Fruit fly (Drosophila melanogaster) whole organism, embryonic: ENCODE measurements around the gene Acyp2.

Experiments
- ATbp ChIP-seq: fragments of 200-800 bp; sonication (Bioruptor generic); optimal IDR thresholded peaks from 2 replicates; lab custom pipeline; 2017; ENCODE audit warnings: missing biosample characterization, mild to moderate bottlenecking, missing genetic modification characterization, missing genetic modification reagents
- BEAF-32 ChIP-seq: fragments of 200-800 bp; sonication (Bioruptor generic); optimal IDR thresholded peaks from 3 replicates; lab custom pipeline; 2017; ENCODE audit warnings: missing biosample characterization, missing genetic modification characterization, mild to moderate bottlenecking, moderate library complexity, missing genetic modification reagents
- CG11085 ChIP-seq: fragments of 200-800 bp; sonication (Bioruptor generic); IDR thresholded peaks from 2 replicates; pipeline ENCODE4 v1.3.6; 2022; ENCODE audit warnings: missing biosample characterization, missing genetic modification characterization
- CG12236 ChIP-seq: fragments of 200-800 bp; sonication (Bioruptor generic); optimal IDR thresholded peaks from 2 replicates; lab custom pipeline; 2016; ENCODE audit warnings: missing biosample characterization, missing genetic modification characterization
- CG15514 ChIP-seq: fragments of 200-800 bp; sonication (Bioruptor generic); optimal IDR thresholded peaks from 3 replicates; lab custom pipeline; 2017; ENCODE audit warnings: missing biosample characterization, missing genetic modification characterization, mild to moderate bottlenecking, moderate library complexity, missing genetic modification reagents
- CG17328 ChIP-seq: fragments of 200-800 bp; sonication (Bioruptor generic); IDR thresholded peaks from 2 replicates; pipeline ENCODE4 v1.3.6; 2022; ENCODE audit warnings: missing biosample characterization, missing genetic modification characterization
- CG17385 ChIP-seq: fragments of 200-800 bp; sonication (Bioruptor generic); optimal IDR thresholded peaks from 3 replicates; lab custom pipeline; 2018; ENCODE audit warnings: missing biosample characterization, mild to moderate bottlenecking, missing genetic modification characterization
- CG17802 ChIP-seq: fragments of 200-800 bp; sonication (Bioruptor generic); optimal IDR thresholded peaks from 2 replicates; lab custom pipeline; 2018; ENCODE audit warnings: missing biosample characterization, mild to moderate bottlenecking, missing genetic modification characterization, moderate library complexity
- CG2116 ChIP-seq: fragments of 200-800 bp; sonication (Bioruptor generic); optimal IDR thresholded peaks from 3 replicates; lab custom pipeline; 2018; ENCODE audit warnings: missing biosample characterization, mild to moderate bottlenecking, missing genetic modification characterization
- CG2120 ChIP-seq: fragments of 200-800 bp; sonication (Bioruptor generic); optimal IDR thresholded peaks from 3 replicates; lab custom pipeline; 2016; ENCODE audit warnings: missing biosample characterization, missing genetic modification characterization
- CG2712 ChIP-seq: fragments of 200-800 bp; optimal IDR thresholded peaks from 3 replicates; lab custom pipeline; 2019; ENCODE audit warnings: missing biosample characterization, mild to moderate bottlenecking, missing genetic modification characterization, moderate library complexity
- CG30020 ChIP-seq: fragments of 200-800 bp; optimal IDR thresholded peaks from 2 replicates; lab custom pipeline; 2019; ENCODE audit warnings: missing biosample characterization, mild to moderate bottlenecking, missing genetic modification characterization, moderate library complexity
- CG3163 ChIP-seq: fragments of 200-800 bp; sonication (Bioruptor generic); optimal IDR thresholded peaks from 3 replicates; lab custom pipeline; 2016; ENCODE audit warnings: missing biosample characterization, missing genetic modification characterization
- CG3995 ChIP-seq: fragments of 200-800 bp; sonication (Bioruptor generic); optimal IDR thresholded peaks from 3 replicates; lab custom pipeline; 2016; ENCODE audit warnings: missing biosample characterization, missing genetic modification characterization
- CG42726 ChIP-seq: fragments of 200-800 bp; sonication (Bioruptor generic); IDR thresholded peaks from 2 replicates; pipeline ENCODE4 v1.3.6; 2022; ENCODE audit warnings: missing biosample characterization, missing genetic modification characterization; ENCODE audit not compliant: partially characterized antibody
- CG6791 ChIP-seq: fragments of 200-800 bp; sonication (Bioruptor generic); IDR thresholded peaks from 3 replicates; pipeline ENCODE4 v1.3.6; 2022; ENCODE audit warnings: missing biosample characterization, missing genetic modification characterization; ENCODE audit not compliant: partially characterized antibody
- CG9797 ChIP-seq: fragments of 200-800 bp; sonication (Bioruptor generic); optimal IDR thresholded peaks from 3 replicates; lab custom pipeline; 2018; ENCODE audit warnings: missing biosample characterization, mild to moderate bottlenecking, missing genetic modification characterization
- Dll ChIP-seq: fragments of 200-800 bp; sonication (Bioruptor generic); IDR thresholded peaks from 4 replicates; pipeline ENCODE4 v1.3.6; 2022; ENCODE audit warnings: missing biosample characterization, missing genetic modification characterization; ENCODE audit not compliant: partially characterized antibody
- Dp ChIP-seq: fragments of 200-800 bp; sonication (Bioruptor generic); optimal IDR thresholded peaks from 2 replicates; lab custom pipeline; 2018; ENCODE audit warnings: missing biosample characterization, mild to moderate bottlenecking, missing genetic modification characterization, moderate library complexity
- Dref ChIP-seq: fragments of 200-800 bp; sonication (Bioruptor generic); IDR thresholded peaks from 2 replicates; pipeline ENCODE4 v1.3.6; 2022; ENCODE audit warnings: missing biosample characterization, missing genetic modification characterization
- E2f2 ChIP-seq: fragments of 200-800 bp; sonication (Bioruptor generic); IDR thresholded peaks from 2 replicates; pipeline ENCODE4 v1.3.6; 2022; ENCODE audit warnings: missing biosample characterization, missing genetic modification characterization
- Elba2 ChIP-seq: fragments of 200-800 bp; sonication (Bioruptor generic); optimal IDR thresholded peaks from 3 replicates; lab custom pipeline; 2016; ENCODE audit warnings: missing biosample characterization, missing genetic modification characterization
- Fer3 ChIP-seq: fragments of 200-800 bp; sonication (Bioruptor generic); optimal IDR thresholded peaks from 2 replicates; lab custom pipeline; 2018; ENCODE audit warnings: missing biosample characterization, mild to moderate bottlenecking, missing genetic modification characterization, moderate library complexity
- HmgZ ChIP-seq: fragments of 200-800 bp; sonication (Bioruptor generic); optimal IDR thresholded peaks from 2 replicates; lab custom pipeline; 2018; ENCODE audit warnings: missing biosample characterization, mild to moderate bottlenecking, missing genetic modification characterization
- MBD-R2 ChIP-seq: fragments of 200-800 bp; sonication (Bioruptor generic); IDR thresholded peaks from 2 replicates; pipeline ENCODE4 v1.3.6; 2022; ENCODE audit warnings: missing biosample characterization, missing genetic modification characterization
- MESR4 ChIP-seq: fragments of 200-800 bp; sonication (Bioruptor generic); optimal IDR thresholded peaks from 2 replicates; lab custom pipeline; 2018; ENCODE audit warnings: missing biosample characterization, mild to moderate bottlenecking, missing genetic modification characterization, moderate library complexity
- Med ChIP-seq: fragments of 200-800 bp; sonication (Bioruptor generic); peaks from one replicate; lab custom pipeline; 2016; ENCODE audit warnings: missing biosample characterization, missing genetic modification characterization, mild to moderate bottlenecking, inconsistent platforms, moderate library complexity
- Myb ChIP-seq: fragments of 200-800 bp; sonication (Bioruptor generic); optimal IDR thresholded peaks from 2 replicates; lab custom pipeline; 2016; ENCODE audit warnings: missing biosample characterization, missing genetic modification characterization
- NC2β ChIP-seq: fragments of 200-800 bp; sonication (Bioruptor generic); optimal IDR thresholded peaks from 2 replicates; lab custom pipeline; 2016; ENCODE audit warnings: missing biosample characterization, missing genetic modification characterization
- Oaz ChIP-seq: fragments of 200-800 bp; sonication (Bioruptor generic); IDR thresholded peaks from 2 replicates; pipeline ENCODE4 v1.3.6; 2022; ENCODE audit warnings: missing biosample characterization, missing genetic modification characterization
- Opbp ChIP-seq: fragments of 200-800 bp; sonication (Bioruptor generic); IDR thresholded peaks from 3 replicates; pipeline ENCODE4 v1.3.6; 2022; ENCODE audit warnings: missing biosample characterization, missing genetic modification characterization; ENCODE audit not compliant: partially characterized antibody
- bigmax ChIP-seq: fragments of 200-800 bp; sonication (Bioruptor generic); optimal IDR thresholded peaks from 2 replicates; lab custom pipeline; 2018; ENCODE audit warnings: missing biosample characterization, mild to moderate bottlenecking, missing genetic modification characterization
- cas ChIP-seq: fragments of 200-800 bp; sonication (Bioruptor generic); IDR thresholded peaks from 2 replicates; pipeline ENCODE4 v1.3.6; 2022; ENCODE audit warnings: missing biosample characterization, missing genetic modification characterization
- chinmo ChIP-seq: fragments of 200-800 bp; sonication (Bioruptor generic); IDR thresholded peaks from 4 replicates; pipeline ENCODE4 v1.3.6; 2022; ENCODE audit warnings: missing biosample characterization, missing genetic modification characterization; ENCODE audit not compliant: partially characterized antibody
- esg ChIP-seq: fragments of 200-800 bp; sonication (Bioruptor generic); conservative IDR thresholded peaks from 2 replicates; pipeline ENCODE4 v1.3.6; 2022; ENCODE audit warnings: missing biosample characterization, missing genetic modification characterization
- gem ChIP-seq: fragments of 200-800 bp; sonication (Bioruptor generic); optimal IDR thresholded peaks from 2 replicates; lab custom pipeline; 2019; ENCODE audit warnings: missing biosample characterization, mild to moderate bottlenecking, missing genetic modification characterization, moderate library complexity
- gfzf ChIP-seq: fragments of 200-800 bp; sonication (Bioruptor generic); optimal IDR thresholded peaks from 2 replicates; lab custom pipeline; 2016; ENCODE audit warnings: missing biosample characterization, mild to moderate bottlenecking, missing genetic modification characterization, moderate library complexity
- kay ChIP-seq: fragments of 200-800 bp; sonication (Bioruptor generic); optimal IDR thresholded peaks from 2 replicates; lab custom pipeline; 2016; ENCODE audit warnings: missing biosample characterization, missing genetic modification characterization
- org-1 ChIP-seq: fragments of 200-800 bp; sonication (Bioruptor generic); optimal IDR thresholded peaks from 2 replicates; lab custom pipeline; 2017; ENCODE audit warnings: missing biosample characterization, missing genetic modification characterization
- prd ChIP-seq, 3 experiments: fragments of >200 bp in 2 of 3; fragments of 200-800 bp in 1 of 3; sonication (Bioruptor generic) in 1 of 3; optimal IDR thresholded peaks in 2 of 3; IDR thresholded peaks in 1 of 3; 2 replicates in 2 of 3; 3 replicates in 1 of 3; pipeline versions ENCODE4 v1.3.6 to Lab custom; 2017 to 2022; ENCODE audit warnings: missing biosample characterization in 1 of 3, missing genetic modification characterization in 1 of 3
- pzg ChIP-seq: fragments of 200-800 bp; sonication (Bioruptor generic); optimal IDR thresholded peaks from 3 replicates; lab custom pipeline; 2018; ENCODE audit warnings: missing biosample characterization, mild to moderate bottlenecking, missing genetic modification characterization, moderate library complexity
- sens ChIP-seq: fragments of 200-800 bp; sonication (Bioruptor generic); peaks from one replicate; lab custom pipeline; 2016; ENCODE audit warnings: missing biosample characterization, missing genetic modification characterization
- stwl ChIP-seq: fragments of 200-800 bp; sonication (Bioruptor generic); optimal IDR thresholded peaks from 3 replicates; lab custom pipeline; 2018; ENCODE audit warnings: missing biosample characterization, mild to moderate bottlenecking, missing genetic modification characterization, moderate library complexity
- trem ChIP-seq: fragments of 200-800 bp; optimal IDR thresholded peaks from 3 replicates; lab custom pipeline; 2019; ENCODE audit warnings: missing biosample characterization, mild to moderate bottlenecking, missing genetic modification characterization, moderate library complexity
- usp ChIP-seq: fragments of >200 bp; optimal IDR thresholded peaks from 2 replicates; lab custom pipeline; 2017; ENCODE audit warnings: missing biosample characterization, missing genetic modification characterization
- zfh1 ChIP-seq: fragments of 200-800 bp; sonication (Bioruptor generic); IDR thresholded peaks from 3 replicates; pipeline ENCODE4 v1.3.6; 2022; ENCODE audit warnings: missing biosample characterization, missing genetic modification characterization

Acyp2 gene

dm6 chr3R:15834375-15835031, 42.0 kb downstream of the Acyp2 start, which contains the start of the genes CG43317 and Arpc3A (continued):
- TF ChIP-seq CG6791 (GFP tag; lab: Robert Waterston, UW) (peak; percentile 14; the same call in 1 of the 3 replicates), CG15514 (peak; percentile 9), CG17328 (GFP tag; lab: Robert Waterston, UW) (no peak), Myb (GFP tag; lab: Kevin White, UChicago) (peak; percentile 29), NC2β (GFP tag; lab: Kevin White, UChicago) (no peak), pzg (GFP tag; lab: Kevin White, UChicago) (peak; percentile 25), gem (tag; lab: Kevin White, UChicago) (no peak), CG2120 (peak; percentile 4), stwl (tag; lab: Kevin White, UChicago) (peak; percentile 69), MBD-R2 (GFP tag; lab: Robert Waterston, UW) (peak; percentile 51), sens (GFP tag; lab: Kevin White, UChicago) (peak; percentile 38), MESR4 (peak; percentile 48), kay (GFP tag; lab: Kevin White, UChicago) (peak; percentile 51), CG3995 (GFP tag; lab: Kevin White, UChicago) (peak; percentile 48), trem (tag; lab: Kevin White, UChicago) (peak; percentile 40), CG2116 (peak; percentile 77), CG12236 (GFP tag; lab: Kevin White, UChicago) (no peak), E2f2 (GFP tag; lab: Robert Waterston, UW) (peak; percentile 76), gfzf (GFP tag; lab: Kevin White, UChicago) (peak; percentile 41), CG2712 (tag; lab: Kevin White, UChicago) (peak; percentile 6), CG17385 (GFP tag; lab: Kevin White, UChicago) (no peak), Med (peak; percentile 15), CG9797 (GFP tag; lab: Kevin White, UChicago) (peak; percentile 37), Dp (GFP tag; lab: Kevin White, UChicago) (peak; percentile 65), prd (optimal IDR thresholded peaks at IDR 0.05; lab: Kevin White, UChicago) (no peak), prd (GFP tag; IDR thresholded peaks at IDR 0.05; lab: Robert Waterston, UW) (0 out of 3 replicates have a peak, but pooled peaks have one; percentile 22), usp (GFP tag; lab: Kevin White, UChicago) (no peak), CG11085 (no peak), Opbp (GFP tag; lab: Robert Waterston, UW) (0 out of 3 replicates have a peak, but pooled peaks have one; percentile 40), cas (GFP tag; lab: Robert Waterston, UW) (no peak), chinmo (GFP tag; lab: Robert Waterston, UW) (0 out of 4 replicates have a peak, but pooled peaks have one; percentile 34), CG30020 (tag; lab: Kevin White, UChicago) (peak; percentile 11), org-1 (GFP tag; lab: Kevin White, UChicago) (no peak), Dref (GFP tag; lab: Robert Waterston, UW) (peak; percentile 63), Dll (peak; percentile 50; the same call in 2 of the 4 replicates), BEAF-32 (GFP tag; lab: Kevin White, UChicago) (peak; percentile 46)

- TF ChIP-seq Elba2 (GFP tag; lab: Kevin White, UChicago) (no peak), Fer3 (tag; lab: Kevin White, UChicago) (peak; percentile 35), bigmax (peak; percentile 96), zfh1 (GFP tag; lab: Robert Waterston, UW) (no peak; the same call in 2 of the 3 replicates), ATbp (GFP tag; lab: Kevin White, UChicago) (no peak), cas (GFP tag; lab: Robert Waterston, UW) (no peak), CG42726 (no peak), HmgZ (no peak), CG17802 (tag; lab: Kevin White, UChicago) (no peak), CG3163 (no peak), esg (GFP tag; lab: Robert Waterston, UW) (no peak), CG2120 (peak; percentile 15), Oaz (no peak)
Measured at dm6 chr3R:15836864-15837824, 44.7 kb downstream of the Acyp2 start, which contains the start of the genes ND-23 and spn-E. Gene ND-23 (minus strand): TSS chr3R:15837117. Gene spn-E (plus strand): TSS chr3R:15837419.
